Fruit fly (Drosophila melanogaster): ENCODE data around the gene CG7497.

Gene CG7497

DNA sequence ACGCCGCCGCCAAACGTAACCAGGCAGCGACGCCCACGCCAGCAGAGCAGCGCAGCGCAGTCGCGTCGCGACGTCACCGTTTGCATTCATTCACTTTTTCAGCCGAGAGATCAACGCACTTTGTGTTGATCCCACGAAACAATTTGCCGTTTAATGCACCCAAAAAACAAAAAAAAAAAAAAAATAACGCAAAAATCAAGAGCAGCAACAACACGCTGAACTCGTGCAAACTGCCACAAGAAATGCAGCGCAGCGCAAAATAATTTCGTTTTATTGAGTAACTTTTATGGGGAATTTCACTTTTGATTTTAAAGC is 24.2 kb upstream of the CG7497 start:
- TF ChIP-seq brk (GFP tag; optimal IDR thresholded peaks at IDR 0.05) (no peak), foxo (GFP tag; optimal IDR thresholded peaks at IDR 0.05) (no peak), Rel (GFP tag; optimal IDR thresholded peaks at IDR 0.05) (no peak), Rel (tag; optimal IDR thresholded peaks at IDR 0.05) (peak; percentile 79)

DNA sequence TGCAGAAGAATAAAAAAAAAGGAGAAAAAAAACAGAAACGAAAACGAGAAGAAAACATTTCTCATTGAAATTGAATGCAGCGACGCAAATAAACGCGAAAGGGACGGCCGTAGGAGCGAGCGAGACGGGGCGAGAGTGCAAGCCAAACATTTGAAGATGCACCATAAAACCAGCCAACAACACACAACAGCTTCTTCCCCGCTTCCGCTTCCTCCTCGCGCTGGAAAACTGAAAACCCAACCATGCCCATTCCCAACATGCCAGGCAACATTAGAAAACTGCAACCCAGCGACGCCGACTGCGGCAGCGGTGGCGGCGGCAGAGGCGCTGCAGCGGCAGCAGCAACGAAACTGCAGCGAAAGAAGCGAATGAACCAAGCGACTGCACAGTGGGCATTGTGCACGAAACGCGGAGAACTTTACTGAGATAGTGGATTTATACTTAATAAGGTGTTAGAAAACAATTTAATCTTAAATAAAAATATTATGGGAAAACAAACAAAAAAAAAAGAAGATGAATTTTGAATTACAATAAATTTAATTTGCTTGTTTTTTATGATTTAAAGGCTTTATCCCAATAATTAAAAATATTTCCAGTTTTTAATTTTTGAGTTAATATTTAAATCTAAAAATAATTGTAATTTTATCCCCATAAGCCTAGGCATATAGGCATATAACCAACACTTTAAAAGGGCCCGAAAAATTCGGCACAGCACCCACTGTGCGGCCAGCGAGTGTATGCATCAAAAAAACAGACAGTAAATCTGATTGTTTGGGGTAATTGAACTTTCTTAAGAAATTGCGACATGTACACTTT is 22.1 kb upstream of the CG7497 start:
- TF ChIP-seq HLH106 (tag; optimal IDR thresholded peaks at IDR 0.05) (peak; percentile 93), Myc (optimal IDR thresholded peaks at IDR 0.05) (no peak), fru (GFP tag; optimal IDR thresholded peaks at IDR 0.05) (peak; percentile 73), rgr (GFP tag; optimal IDR thresholded peaks at IDR 0.05) (peak; percentile 82), br (GFP tag; optimal IDR thresholded peaks at IDR 0.05) (peak; percentile 73), CG32264 (GFP tag; optimal IDR thresholded peaks at IDR 0.05) (no peak), pan (optimal IDR thresholded peaks at IDR 0.05) (no peak), Sp1 (GFP tag; optimal IDR thresholded peaks at IDR 0.05) (peak; percentile 96), CG9705 (GFP tag; optimal IDR thresholded peaks at IDR 0.05) (peak; percentile 76), OdsH (GFP tag; optimal IDR thresholded peaks at IDR 0.05) (peak; percentile 88), Dfd (GFP tag; optimal IDR thresholded peaks at IDR 0.05) (peak; percentile 10), jim (GFP tag; optimal IDR thresholded peaks at IDR 0.05) (no peak), Hnf4 (GFP tag; optimal IDR thresholded peaks at IDR 0.05) (peak; percentile 53), Hr83 (GFP tag; optimal IDR thresholded peaks at IDR 0.05; ENCODE audit: poor library complexity, severe bottlenecking) (no peak), brk (GFP tag; optimal IDR thresholded peaks at IDR 0.05) (peak; percentile 21), ey (GFP tag; optimal IDR thresholded peaks at IDR 0.05) (peak; percentile 74), dsf (GFP tag; optimal IDR thresholded peaks at IDR 0.05; ENCODE audit: borderline replicate concordance) (peak; percentile 34), psq (GFP tag; optimal IDR thresholded peaks at IDR 0.05) (peak; percentile 89), GATAd (GFP tag; optimal IDR thresholded peaks at IDR 0.05) (peak; percentile 28), Jra (GFP tag; optimal IDR thresholded peaks at IDR 0.05) (no peak), sage (GFP tag; optimal IDR thresholded peaks at IDR 0.05) (peak; percentile 74), Dif (GFP tag; optimal IDR thresholded peaks at IDR 0.05; ENCODE audit: partially characterized antibody) (no peak), dmrt93B (GFP tag; optimal IDR thresholded peaks at IDR 0.05) (peak; percentile 93), h (GFP tag; optimal IDR thresholded peaks at IDR 0.05) (peak; percentile 86), sv (GFP tag; optimal IDR thresholded peaks at IDR 0.05) (peak; percentile 28), Abd-B (GFP tag; optimal IDR thresholded peaks at IDR 0.05) (no peak), Mio (GFP tag; optimal IDR thresholded peaks at IDR 0.05) (peak; percentile 29), CrebA (GFP tag; optimal IDR thresholded peaks at IDR 0.05; ENCODE audit: borderline replicate concordance) (no peak), foxo (GFP tag; optimal IDR thresholded peaks at IDR 0.05) (peak; percentile 50 to 88), Rel (GFP tag; optimal IDR thresholded peaks at IDR 0.05) (peak; percentile 24), Rel (tag; optimal IDR thresholded peaks at IDR 0.05) (no peak), woc (GFP tag; optimal IDR thresholded peaks at IDR 0.05) (peak; percentile 67)

DNA sequence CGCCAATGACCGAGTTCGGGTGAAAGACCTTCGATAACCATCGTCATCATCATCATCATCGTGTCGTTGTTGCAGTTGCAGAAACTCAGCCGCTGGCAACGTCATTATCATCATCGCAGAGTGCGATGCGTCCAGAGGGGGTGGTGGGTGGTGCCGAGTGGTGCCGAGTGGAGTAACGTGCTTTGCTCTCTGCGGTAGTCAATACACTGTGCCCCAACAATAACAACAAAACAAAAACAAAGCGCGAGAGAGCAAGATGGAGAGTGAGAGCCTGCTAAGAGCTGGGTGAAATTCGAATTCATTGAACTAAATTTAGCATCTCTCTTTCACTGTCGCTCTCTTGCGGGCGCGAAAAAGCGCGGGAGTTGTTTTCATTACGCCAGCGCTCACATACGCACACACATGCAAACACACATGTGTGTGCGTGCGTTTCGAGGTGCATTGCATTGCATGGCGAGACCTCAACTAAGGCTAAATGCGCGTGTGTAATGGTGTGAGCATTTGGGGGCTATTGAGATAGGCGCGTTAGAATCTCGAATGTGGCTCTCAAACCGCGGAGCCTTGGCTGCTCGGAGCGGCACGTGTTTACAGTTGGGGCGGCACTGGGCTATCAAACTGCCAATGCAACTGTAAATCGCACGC is 21.3 kb upstream of the CG7497 start:
- TF ChIP-seq jim (GFP tag; optimal IDR thresholded peaks at IDR 0.05) = peak; percentile 15
- no peak for TF ChIP-seq OdsH (GFP tag; optimal IDR thresholded peaks at IDR 0.05)
- TF ChIP-seq N (GFP tag; optimal IDR thresholded peaks at IDR 0.05) = peak; percentile 54
- peak; percentile 48 for TF ChIP-seq tai (GFP tag; optimal IDR thresholded peaks at IDR 0.05)
- peak; percentile 36 for TF ChIP-seq Hr83 (GFP tag; optimal IDR thresholded peaks at IDR 0.05; ENCODE audit: poor library complexity, severe bottlenecking)
- peak; percentile 25 for TF ChIP-seq Sp1 (GFP tag; optimal IDR thresholded peaks at IDR 0.05)
- peak; percentile 77 for TF ChIP-seq CrebA (GFP tag; optimal IDR thresholded peaks at IDR 0.05; ENCODE audit: borderline replicate concordance)
- TF ChIP-seq dl (GFP tag; optimal IDR thresholded peaks at IDR 0.05; ENCODE audit: insufficient read depth in 1 of 2, partially characterized antibody in 2 of 2) = peak; percentile 66 to 75
- TF ChIP-seq Jra (GFP tag; optimal IDR thresholded peaks at IDR 0.05) = peak; percentile 56
- TF ChIP-seq CG32264 (GFP tag; optimal IDR thresholded peaks at IDR 0.05) = no peak
- peak; percentile 36 for TF ChIP-seq fru (GFP tag; optimal IDR thresholded peaks at IDR 0.05)
- TF ChIP-seq CG9705 (GFP tag; optimal IDR thresholded peaks at IDR 0.05) = no peak
- peak; percentile 22 for TF ChIP-seq lola (GFP tag; optimal IDR thresholded peaks at IDR 0.05)
- peak; percentile 85 for TF ChIP-seq Dif (GFP tag; optimal IDR thresholded peaks at IDR 0.05; ENCODE audit: partially characterized antibody)
- no peak for TF ChIP-seq HLH106 (tag; optimal IDR thresholded peaks at IDR 0.05)
- TF ChIP-seq Myc (optimal IDR thresholded peaks at IDR 0.05) = peak; percentile 84
- TF ChIP-seq Rel (GFP tag; optimal IDR thresholded peaks at IDR 0.05) = no peak
- TF ChIP-seq Rel (tag; optimal IDR thresholded peaks at IDR 0.05) = no peak
- no peak for TF ChIP-seq br (GFP tag; optimal IDR thresholded peaks at IDR 0.05)
- no peak for TF ChIP-seq Vsx2 (GFP tag; optimal IDR thresholded peaks at IDR 0.05; ENCODE audit: partially characterized antibody)

Measured in whole organism, wandering third instar larva.